Worm (Caenorhabditis elegans): ENCODE data around the gene Y46G5A.8.

DNA sequence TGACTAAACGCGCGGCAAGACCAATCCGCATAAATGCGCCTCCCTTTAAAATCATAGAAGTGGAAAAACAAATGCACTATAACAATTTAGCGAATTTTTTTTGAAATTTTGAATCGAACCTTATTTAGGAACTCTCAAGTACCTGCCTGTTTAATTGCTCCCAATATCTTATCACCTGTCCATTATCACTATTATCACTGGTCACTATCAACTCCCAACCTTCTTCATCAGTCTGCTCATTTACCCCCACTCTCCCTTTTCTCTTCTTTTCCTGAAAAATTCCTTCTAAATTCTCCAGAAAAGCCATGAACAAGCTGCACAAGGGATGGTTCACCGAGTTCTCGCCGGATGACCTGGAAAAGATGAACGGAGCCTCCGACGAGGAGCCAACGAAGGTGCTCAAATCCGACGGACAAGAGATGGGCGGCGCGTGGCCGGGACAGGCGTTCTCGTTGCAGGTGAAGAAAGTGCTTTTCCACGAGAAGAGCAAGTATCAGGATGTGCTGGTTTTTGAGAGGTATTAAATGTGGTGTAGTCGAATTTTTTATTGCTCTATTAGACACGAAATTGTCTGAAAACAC, 50.6 kb downstream of the Y46G5A.8 start, which contains the start of gene spds-1:
- TF ChIP-seq mdl-1 (tag; optimal IDR thresholded peaks at IDR 0.05): no peak
- no peak for TF ChIP-seq ztf-11 (tag; optimal IDR thresholded peaks at IDR 0.05)
- TF ChIP-seq unc-62 (GFP tag; optimal IDR thresholded peaks at IDR 0.05 in 1 of 2): no peak
- TF ChIP-seq unc-62 (tag; optimal IDR thresholded peaks at IDR 0.05): no peak
- no peak for TF ChIP-seq unc-130 (GFP tag; optimal IDR thresholded peaks at IDR 0.05)
- TF ChIP-seq nhr-25 (tag; optimal IDR thresholded peaks at IDR 0.05; ENCODE audit: borderline replicate concordance, insufficient read depth): no peak
- no peak for TF ChIP-seq ctbp-1 (GFP tag; IDR thresholded peaks at IDR 0.05)
- TF ChIP-seq nhr-237 (tag; optimal IDR thresholded peaks at IDR 0.05): no peak
- no peak for TF ChIP-seq aha-1 (tag)
- TF ChIP-seq nhr-76 (tag; optimal IDR thresholded peaks at IDR 0.05): no peak

All from whole organism, L4 larva.